Worm (Caenorhabditis elegans): ENCODE data around the gene srbc-79.

ce11 chrV:20479013-20479739, 13.1 kb downstream of the srbc-79 start, which contains the start of the genes calf-1 and rpl-2:
- TF ChIP-seq ceh-82 (tag; optimal IDR thresholded peaks at IDR 0.05) = no peak
- no peak for TF ChIP-seq fos-1 (tag; optimal IDR thresholded peaks at IDR 0.05)
- TF ChIP-seq elt-3 (tag; optimal IDR thresholded peaks at IDR 0.05) = no peak
- TF ChIP-seq unc-39 (tag; optimal IDR thresholded peaks at IDR 0.05) = no peak
- no peak for TF ChIP-seq nhr-77 (tag; optimal IDR thresholded peaks at IDR 0.05)
- no peak for TF ChIP-seq nhr-76 (tag; optimal IDR thresholded peaks at IDR 0.05)
- TF ChIP-seq lin-39 (tag; optimal IDR thresholded peaks at IDR 0.05) = peak; percentile 57
- TF ChIP-seq mdl-1 (tag; optimal IDR thresholded peaks at IDR 0.05) = no peak
- no peak for TF ChIP-seq tbx-2 (tag; optimal IDR thresholded peaks at IDR 0.05)
- TF ChIP-seq lin-15B (tag; optimal IDR thresholded peaks at IDR 0.05) = peak; percentile 69
- no peak for TF ChIP-seq unc-62 (GFP tag; optimal IDR thresholded peaks at IDR 0.05)
- no peak for TF ChIP-seq ztf-11 (tag; optimal IDR thresholded peaks at IDR 0.05)
- no peak for TF ChIP-seq nhr-237 (tag; optimal IDR thresholded peaks at IDR 0.05)
